Worm (Caenorhabditis elegans) whole organism, L4/young adult: Measurements from ENCODE around the gene cpna-2.

Source experiments
- W03F9.2 ChIP-seq: fragments of 150-350 bp; optimal IDR thresholded peaks from 2 replicates; lab custom pipeline; 2014; ENCODE audit warnings: missing biosample characterization, missing genetic modification characterization
- dao-5 ChIP-seq: sonication (generic microtip); optimal IDR thresholded peaks from 2 replicates; lab custom pipeline; 2016; ENCODE audit warnings: missing genotype, missing genetic modification characterization, moderate library complexity, missing compliant biosample characterization
- him-1 ChIP-seq: sonication (generic microtip); optimal IDR thresholded peaks from 2 replicates; lab custom pipeline; 2016; ENCODE audit warnings: missing genotype, missing genetic modification reagents, missing genetic modification characterization, missing compliant biosample characterization

DNA sequence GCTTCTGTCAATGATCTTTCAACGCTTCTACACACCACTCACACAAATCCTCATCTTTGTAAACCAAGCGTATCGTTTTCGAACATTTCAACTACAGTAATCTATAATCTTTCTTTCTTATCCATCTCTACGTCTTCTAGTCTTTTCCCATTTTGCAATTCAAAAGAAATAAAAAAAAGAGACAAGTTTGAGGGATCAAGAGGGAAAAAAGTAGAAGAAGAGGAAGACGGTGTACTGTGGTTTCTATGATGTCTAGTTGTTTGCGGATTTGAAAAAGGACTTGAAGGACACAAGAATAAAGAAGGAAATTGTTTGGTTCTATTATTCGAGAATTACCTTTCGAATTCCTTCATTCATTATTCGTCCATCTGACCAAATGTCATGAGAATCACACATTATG lies 67.8 kb downstream of the cpna-2 start:
- TF ChIP-seq him-1 (tag; lab: Kevin White, UChicago) (no peak), W03F9.2 (no peak), dao-5 (no peak)
